Worm (Caenorhabditis elegans): ENCODE measurements around the gene M88.4.

M88.4 gene

DNA sequence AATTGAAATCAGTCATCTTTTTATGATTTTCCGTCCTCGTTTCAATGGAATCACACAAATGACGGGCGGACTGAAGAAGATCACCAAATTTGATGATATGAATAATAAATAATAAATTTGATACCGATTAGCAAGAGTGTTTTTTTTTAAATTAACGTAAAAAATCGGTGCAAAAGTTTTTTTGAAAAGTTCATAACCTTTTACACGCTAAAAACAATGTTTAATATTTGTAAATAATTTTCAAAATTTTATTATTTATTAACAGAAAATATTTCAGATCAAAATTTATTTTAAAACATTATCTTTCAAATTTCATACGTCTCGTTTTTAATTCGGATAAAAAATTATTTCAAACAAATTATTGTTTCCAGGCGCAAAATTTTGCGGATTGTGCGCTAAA lies 3.9 kb upstream of the M88.4 start, which contains the start of gene M88.3:
Gene M88.3, minus strand, starts transcription at position 101 of the 400 bp plus-strand sequence.
- TF ChIP-seq ceh-27 (GFP tag; optimal IDR thresholded peaks at IDR 0.05): no peak
- no peak for TF ChIP-seq K12H6.12 (tag; optimal IDR thresholded peaks at IDR 0.05)

- TF ChIP-seq hlh-26 (GFP tag; conservative IDR thresholded peaks at IDR 0.05) (no peak), snpc-1.1 (tag; optimal IDR thresholded peaks at IDR 0.05; ENCODE audit: insufficient read depth) (no peak), cebp-1 (GFP tag; IDR thresholded peaks at IDR 0.05) (peak; percentile 42; the same call in 1 of the 2 replicates), cebp-1 (tag; optimal IDR thresholded peaks at IDR 0.05) (peak; percentile 73), K12H6.12 (tag; optimal IDR thresholded peaks at IDR 0.05) (peak; percentile 79), lin-40 (tag; optimal IDR thresholded peaks at IDR 0.05) (peak; percentile 59), die-1 (tag; optimal IDR thresholded peaks at IDR 0.05) (peak; percentile 6), F33H1.4 (GFP tag; IDR thresholded peaks at IDR 0.05) (no peak), let-607 (tag; optimal IDR thresholded peaks at IDR 0.05) (peak; percentile 2 to 30), lin-54 (GFP tag; optimal IDR thresholded peaks at IDR 0.05) (peak; percentile 40), attf-3 (GFP tag; conservative IDR thresholded peaks at IDR 0.05) (0 out of 2 replicates have a peak, but pooled peaks have one; percentile 9), atf-7 (tag; optimal IDR thresholded peaks at IDR 0.05) (no peak), bed-2 (GFP tag; IDR thresholded peaks at IDR 0.05) (no peak), aptf-2 (GFP tag; conservative IDR thresholded peaks at IDR 0.05) (no peak), Y53F4B.3 (GFP tag; IDR thresholded peaks at IDR 0.05) (no peak), chd-7 (tag; optimal IDR thresholded peaks at IDR 0.05) (peak; percentile 44), B0336.3 (GFP tag; IDR thresholded peaks at IDR 0.05) (peak; percentile 45; the same call in 1 of the 2 replicates), attf-6 (GFP tag; IDR thresholded peaks at IDR 0.05) (no peak), ztf-25 (GFP tag; IDR thresholded peaks at IDR 0.05) (no peak), ekl-4 (GFP tag; IDR thresholded peaks at IDR 0.05) (0 out of 2 replicates have a peak, but pooled peaks have one; percentile 30), attf-5 (GFP tag; optimal IDR thresholded peaks at IDR 0.05) (peak; percentile 90), hlh-12 (tag; optimal IDR thresholded peaks at IDR 0.05) (no peak), F57A8.1 (GFP tag; optimal IDR thresholded peaks at IDR 0.05) (no peak), tlf-1 (GFP tag; optimal IDR thresholded peaks at IDR 0.05) (no peak), ama-1 (optimal IDR thresholded peaks at IDR 0.05) (no peak), ama-1 (GFP tag; optimal IDR thresholded peaks at IDR 0.05) (no peak), hsf-1 (GFP tag; IDR thresholded peaks at IDR 0.05) (no peak), dox-1 (GFP tag; IDR thresholded peaks at IDR 0.05) (peak; percentile 87), zim-3 (tag; optimal IDR thresholded peaks at IDR 0.05) (no peak), dpff-1 (tag; optimal IDR thresholded peaks at IDR 0.05) (no peak), akir-1 (GFP tag; optimal IDR thresholded peaks at IDR 0.05) (no peak), mxl-1 (tag; optimal IDR thresholded peaks at IDR 0.05) (no peak), madf-8 (GFP tag; conservative IDR thresholded peaks at IDR 0.05) (no peak), ztf-3 (GFP tag; optimal IDR thresholded peaks at IDR 0.05) (no peak), C17E4.6 (GFP tag; IDR thresholded peaks at IDR 0.05) (no peak), snpc-3.4 (tag; optimal IDR thresholded peaks at IDR 0.05) (no peak), him-1 (tag; optimal IDR thresholded peaks at IDR 0.05) (no peak), B0019.2 (GFP tag; conservative IDR thresholded peaks at IDR 0.05) (no peak), B0035.1 (tag; optimal IDR thresholded peaks at IDR 0.05) (no peak), let-526 (GFP tag; IDR thresholded peaks at IDR 0.05) (no peak), egl-18 (GFP tag; IDR thresholded peaks at IDR 0.05) (no peak), ets-4 (GFP tag; optimal IDR thresholded peaks at IDR 0.05) (peak; percentile 43), Y56A3A.18 (GFP tag; IDR thresholded peaks at IDR 0.05) (no peak), pha-4 (tag; optimal IDR thresholded peaks at IDR 0.05) (no peak), rec-8 (tag; optimal IDR thresholded peaks at IDR 0.05) (no peak)
These were observed 3.1 kb downstream of the M88.4 start for ce11 chrIII:4551963-4552362.

Measured in whole organism, young adult.